Worm (Caenorhabditis elegans) whole organism, early embryonic: ENCODE data around the gene R11G1.2.

Experiments used
- B0310.2 ChIP-seq: sonication (generic microtip); optimal IDR thresholded peaks from 2 replicates; lab custom pipeline; 2016; ENCODE audit warnings: mild to moderate bottlenecking, missing genetic modification characterization, missing compliant biosample characterization
- F13C5.2 ChIP-seq: sonication (generic microtip); optimal IDR thresholded peaks from 2 replicates; lab custom pipeline; 2017; ENCODE audit warnings: mild to moderate bottlenecking, missing genetic modification characterization, inconsistent platforms, missing compliant biosample characterization
- ama-1 ChIP-seq: fragments of 150-350 bp; optimal IDR thresholded peaks from 2 replicates; lab custom pipeline; 2014
- ceh-36 ChIP-seq: sonication (generic microtip); optimal IDR thresholded peaks from 2 replicates; lab custom pipeline; 2016; ENCODE audit warnings: missing genetic modification characterization, inconsistent platforms, missing compliant biosample characterization
- ets-7 ChIP-seq: sonication (generic microtip); optimal IDR thresholded peaks from 2 replicates; lab custom pipeline; 2016; ENCODE audit warnings: missing genotype, missing genetic modification characterization, missing compliant biosample characterization
- flt-1 ChIP-seq: fragments of 200-800 bp; sonication (Bioruptor generic); IDR thresholded peaks from 2 replicates; pipeline ENCODE4 v1.3.6; 2022; ENCODE audit warnings: missing genetic modification characterization, missing compliant biosample characterization
- hnd-1 ChIP-seq: sonication (generic microtip); optimal IDR thresholded peaks from 2 replicates; lab custom pipeline; 2016; ENCODE audit warnings: missing genetic modification characterization, missing compliant biosample characterization
- pes-1 ChIP-seq: fragments of 200-800 bp; sonication (Bioruptor generic); IDR thresholded peaks from 2 replicates; pipeline ENCODE4 v1.3.6; 2022; ENCODE audit warnings: missing genetic modification reagents, missing genetic modification characterization, missing compliant biosample characterization
- sea-1 ChIP-seq: fragments of 200-800 bp; sonication (Bioruptor generic); conservative IDR thresholded peaks from 2 replicates; pipeline ENCODE4 v1.3.6; 2022; ENCODE audit warnings: missing genetic modification characterization, missing compliant biosample characterization
- tbx-11 ChIP-seq: fragments of 200-800 bp; sonication (Bioruptor generic); IDR thresholded peaks from 2 replicates; pipeline ENCODE4 v1.3.6; 2022; ENCODE audit warnings: missing genetic modification characterization, missing compliant biosample characterization
- tra-4 ChIP-seq: sonication (generic microtip); optimal IDR thresholded peaks from 2 replicates; lab custom pipeline; 2017; ENCODE audit warnings: missing genetic modification characterization, missing compliant biosample characterization

DNA sequence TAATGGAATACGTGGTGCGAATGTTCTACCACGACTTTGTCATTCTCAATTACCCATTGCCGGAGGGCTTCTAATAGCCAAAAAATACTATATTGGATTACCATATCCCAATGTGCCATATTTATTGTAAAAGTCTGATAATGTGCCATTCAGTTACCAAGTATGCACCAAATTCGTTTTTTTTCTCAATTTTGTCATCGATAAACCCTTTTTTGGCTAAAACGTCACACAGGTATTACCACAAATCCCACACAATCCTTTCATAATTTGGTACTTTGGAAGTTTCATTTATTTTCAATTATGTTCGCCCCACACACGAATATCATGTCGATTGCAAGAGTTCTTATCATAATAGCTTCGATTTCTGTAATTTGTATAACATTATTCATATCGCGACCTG lies 22.4 kb upstream of the R11G1.2 start, which contains the start of gene vep-2:
- TF ChIP-seq ama-1 (lab: Kevin White, UChicago) (no peak), flt-1 (GFP tag; lab: Robert Waterston, UW) (no peak), ets-7 (tag; lab: Kevin White, UChicago) (no peak), ceh-36 (no peak), pes-1 (GFP tag; lab: Robert Waterston, UW) (no peak), hnd-1 (tag; lab: Kevin White, UChicago) (no peak), sea-1 (no peak), F13C5.2 (tag; lab: Kevin White, UChicago) (no peak), B0310.2 (tag; lab: Kevin White, UChicago) (no peak), tbx-11 (GFP tag; lab: Robert Waterston, UW) (no peak), tra-4 (no peak)
